Fruit fly (Drosophila melanogaster) whole organism: ENCODE data around the gene CG14635.

Experiments
- CG8478 ChIP-seq: fragments of >200 bp; optimal IDR thresholded peaks from 2 replicates; lab custom pipeline; 2018; ENCODE audit warnings: inconsistent platforms
- psq ChIP-seq: fragments of >200 bp; optimal IDR thresholded peaks from 2 replicates; lab custom pipeline; 2017

- TF ChIP-seq psq = no peak
- TF ChIP-seq CG8478 (lab: Kevin White, UChicago) = no peak
Measured at dm6 chrX:835965-836690, 8.5 kb upstream of the CG14635 start.
